Fruit fly (Drosophila melanogaster) whole organism: ENCODE data around the gene CRAT.

Source experiments
- CG8478 ChIP-seq: fragments of >200 bp; optimal IDR thresholded peaks from 2 replicates; lab custom pipeline; 2018; ENCODE audit warnings: inconsistent platforms
- EcR ChIP-seq, 2 experiments: fragments of >200 bp; optimal IDR thresholded peaks; 2 replicates each; lab custom pipeline; 2017; ENCODE audit warnings: missing biosample characterization in 2 of 2, missing genetic modification characterization in 2 of 2, missing genetic modification reagents in 2 of 2
- psq ChIP-seq: fragments of >200 bp; optimal IDR thresholded peaks from 2 replicates; lab custom pipeline; 2017
- usp ChIP-seq: fragments of >200 bp; optimal IDR thresholded peaks from 2 replicates; lab custom pipeline; 2017; ENCODE audit warnings: missing biosample characterization, missing genetic modification characterization, mixed read lengths

- TF ChIP-seq psq (lab: Kevin White, UChicago) (no peak), EcR (GFP tag; optimal IDR thresholded peaks at IDR 0.05; lab: Kevin White, UChicago) (no peak), usp (GFP tag; lab: Kevin White, UChicago) (no peak), CG8478 (lab: Kevin White, UChicago) (no peak)
Observed at dm6 chr3R:6404174-6404573, 28.3 kb upstream of the CRAT start.
